Worm (Caenorhabditis elegans) whole organism, young adult: ENCODE data around the gene hum-4.

Source experiments
- D2030.7 ChIP-seq: fragments of 200-800 bp; sonication (Bioruptor generic); IDR thresholded peaks from 2 replicates; pipeline ENCODE4 v1.3.6; 2022; ENCODE audit warnings: missing genetic modification reagents, missing genetic modification characterization, missing compliant biosample characterization
- F22D6.2 ChIP-seq: sonication (generic microtip); optimal IDR thresholded peaks from 2 replicates; lab custom pipeline; 2016; ENCODE audit warnings: mild to moderate bottlenecking, missing genetic modification characterization, missing compliant biosample characterization
- F37B4.10 ChIP-seq: fragments of 200-800 bp; sonication (Bioruptor generic); IDR thresholded peaks from 2 replicates; pipeline ENCODE4 v1.3.6; 2022; ENCODE audit warnings: missing genetic modification characterization, missing compliant biosample characterization
- K11D2.4 ChIP-seq: fragments of 200-800 bp; sonication (Bioruptor generic); IDR thresholded peaks from 2 replicates; pipeline ENCODE4 v1.3.6; 2022; ENCODE audit warnings: missing genetic modification reagents, missing genetic modification characterization, missing compliant biosample characterization
- T07F8.4 ChIP-seq: sonication (generic microtip); optimal IDR thresholded peaks from 2 replicates; lab custom pipeline; 2016; ENCODE audit warnings: mild to moderate bottlenecking, missing genetic modification characterization, moderate library complexity, missing compliant biosample characterization
- T26A5.8 ChIP-seq: sonication (generic microtip); optimal IDR thresholded peaks from 2 replicates; lab custom pipeline; 2016; ENCODE audit warnings: missing genetic modification characterization, missing compliant biosample characterization
- Y53F4B.3 ChIP-seq: fragments of 200-800 bp; sonication (Bioruptor generic); IDR thresholded peaks from 2 replicates; pipeline ENCODE4 v1.3.6; 2022; ENCODE audit warnings: missing genetic modification reagents, missing genetic modification characterization, missing compliant biosample characterization
- Y53G8AR.9 ChIP-seq: fragments of 200-800 bp; sonication (Bioruptor generic); conservative IDR thresholded peaks from 2 replicates; pipeline ENCODE4 v1.3.6; 2022; ENCODE audit warnings: missing genetic modification reagents, missing genetic modification characterization, missing compliant biosample characterization
- Y79H2A.3 ChIP-seq: fragments of 200-800 bp; sonication (Bioruptor generic); conservative IDR thresholded peaks from 2 replicates; pipeline ENCODE4 v1.3.6; 2022; ENCODE audit warnings: missing genetic modification reagents, missing genetic modification characterization, missing compliant biosample characterization
- Y95B8A.8 ChIP-seq: fragments of 200-800 bp; sonication (Bioruptor generic); IDR thresholded peaks from 2 replicates; pipeline ENCODE4 v1.3.6; 2022; ENCODE audit warnings: missing genetic modification reagents, missing genetic modification characterization, missing compliant biosample characterization
- aptf-2 ChIP-seq: fragments of 200-800 bp; sonication (Bioruptor generic); conservative IDR thresholded peaks from 2 replicates; pipeline ENCODE4 v1.3.6; 2022; ENCODE audit warnings: missing genetic modification reagents, missing genetic modification characterization, missing compliant biosample characterization
- aptf-3 ChIP-seq: fragments of 200-800 bp; sonication (Bioruptor generic); IDR thresholded peaks from 2 replicates; pipeline ENCODE4 v1.3.6; 2022; ENCODE audit warnings: missing genetic modification characterization, missing compliant biosample characterization
- atf-7 ChIP-seq: sonication (generic microtip); optimal IDR thresholded peaks from 2 replicates; lab custom pipeline; 2017; ENCODE audit warnings: mild to moderate bottlenecking, missing genetic modification characterization, missing compliant biosample characterization
- athp-1 ChIP-seq: sonication (generic microtip); optimal IDR thresholded peaks from 2 replicates; lab custom pipeline; 2017; ENCODE audit warnings: mild to moderate bottlenecking, missing genetic modification characterization, missing compliant biosample characterization
- attf-5 ChIP-seq: fragments of 200-800 bp; sonication (Bioruptor generic); optimal IDR thresholded peaks from 2 replicates; lab custom pipeline; 2018; ENCODE audit warnings: mild to moderate bottlenecking, missing genetic modification characterization, missing compliant biosample characterization
- ccch-3 ChIP-seq: fragments of 200-800 bp; sonication (Bioruptor generic); optimal IDR thresholded peaks from 2 replicates; lab custom pipeline; 2018; ENCODE audit warnings: mild to moderate bottlenecking, missing genetic modification characterization, missing compliant biosample characterization
- ceh-91 ChIP-seq: fragments of 200-800 bp; sonication (Bioruptor generic); IDR thresholded peaks from 2 replicates; pipeline ENCODE4 v1.3.6; 2022; ENCODE audit warnings: missing genetic modification reagents, missing genetic modification characterization, missing compliant biosample characterization
- dpff-1 ChIP-seq: sonication (generic microtip); optimal IDR thresholded peaks from 2 replicates; lab custom pipeline; 2017; ENCODE audit warnings: mild to moderate bottlenecking, missing genetic modification characterization, missing compliant biosample characterization
- dpl-1 ChIP-seq: fragments of 150-350 bp; optimal IDR thresholded peaks from 2 replicates; lab custom pipeline; 2014; ENCODE audit warnings: missing biosample characterization, missing genetic modification reagents, missing genetic modification characterization
- efl-1 ChIP-seq: fragments of 150-350 bp; optimal IDR thresholded peaks from 2 replicates; lab custom pipeline; 2014; ENCODE audit warnings: missing biosample characterization, missing genetic modification reagents, missing genetic modification characterization
- hsf-1 ChIP-seq: fragments of 200-800 bp; sonication (Bioruptor generic); IDR thresholded peaks from 2 replicates; pipeline ENCODE4 v1.3.6; 2022; ENCODE audit warnings: missing genetic modification reagents, missing genetic modification characterization, missing compliant biosample characterization
- lag-1 ChIP-seq: fragments of 200-800 bp; sonication (Bioruptor generic); IDR thresholded peaks from 2 replicates; pipeline ENCODE4 v1.3.6; 2022; ENCODE audit warnings: missing genetic modification reagents, missing genetic modification characterization, missing compliant biosample characterization
- let-526 ChIP-seq: fragments of 200-800 bp; sonication (Bioruptor generic); IDR thresholded peaks from 2 replicates; pipeline ENCODE4 v1.3.6; 2022; ENCODE audit warnings: missing genetic modification reagents, missing genetic modification characterization, missing compliant biosample characterization
- madf-3 ChIP-seq: fragments of 200-800 bp; sonication (Bioruptor generic); IDR thresholded peaks from 2 replicates; pipeline ENCODE4 v1.3.6; 2022; ENCODE audit warnings: missing genetic modification reagents, missing genetic modification characterization, missing compliant biosample characterization
- nfya-1 ChIP-seq: sonication (generic microtip); optimal IDR thresholded peaks from 2 replicates; lab custom pipeline; 2017; ENCODE audit warnings: antibody characterized with exemption, missing compliant biosample characterization, missing genetic modification characterization, borderline replicate concordance; ENCODE audit not compliant: insufficient read depth
- nhr-179 ChIP-seq: sonication (generic microtip); optimal IDR thresholded peaks from 2 replicates; lab custom pipeline; 2016; ENCODE audit warnings: mild to moderate bottlenecking, missing genetic modification characterization, missing compliant biosample characterization
- nhr-80 ChIP-seq: sonication (generic microtip); optimal IDR thresholded peaks from 2 replicates; lab custom pipeline; 2016; ENCODE audit warnings: missing genetic modification characterization, missing compliant biosample characterization
- pbrm-1 ChIP-seq: fragments of 200-800 bp; sonication (Bioruptor generic); IDR thresholded peaks from 2 replicates; pipeline ENCODE4 v1.3.6; 2022; ENCODE audit warnings: missing genetic modification reagents, missing genetic modification characterization, missing compliant biosample characterization
- rcor-1 ChIP-seq: fragments of 200-800 bp; sonication (Bioruptor generic); IDR thresholded peaks from 2 replicates; pipeline ENCODE4 v1.3.6; 2022; ENCODE audit warnings: missing genetic modification reagents, missing genetic modification characterization, missing compliant biosample characterization
- rec-8 ChIP-seq, 2 experiments: sonication (generic microtip); optimal IDR thresholded peaks; 2 replicates each; lab custom pipeline; 2016; ENCODE audit warnings: mild to moderate bottlenecking in 2 of 2, missing genetic modification characterization in 2 of 2, missing genetic modification reagents in 2 of 2, missing genotype in 2 of 2, missing biosample characterization in 1 of 2, missing compliant biosample characterization in 1 of 2, moderate library complexity in 1 of 2
- repo-1 ChIP-seq: sonication (generic microtip); optimal IDR thresholded peaks from 2 replicates; lab custom pipeline; 2017; ENCODE audit warnings: mild to moderate bottlenecking, missing genetic modification characterization, missing compliant biosample characterization
- rpc-1 ChIP-seq, 2 experiments: fragments of 150-350 bp in 1 of 2; sonication (generic microtip) in 1 of 2; optimal IDR thresholded peaks; 2 replicates each; lab custom pipeline; 2014 to 2018; ENCODE audit warnings: missing biosample characterization in 1 of 2, missing genetic modification characterization in 1 of 2, missing genetic modification reagents in 1 of 2, missing genotype in 1 of 2
- sea-2 ChIP-seq: fragments of 200-800 bp; sonication (Bioruptor generic); IDR thresholded peaks from 2 replicates; pipeline ENCODE4 v1.3.6; 2022; ENCODE audit warnings: missing genetic modification characterization, missing compliant biosample characterization
- snpc-1.1 ChIP-seq: sonication (generic microtip); optimal IDR thresholded peaks from 2 replicates; lab custom pipeline; 2017; ENCODE audit warnings: missing genetic modification characterization, mild to moderate bottlenecking, missing compliant biosample characterization, antibody characterized with exemption, moderate library complexity, missing genotype, missing genetic modification reagents; ENCODE audit not compliant: insufficient read depth
- snpc-1.3 ChIP-seq: sonication (generic microtip); optimal IDR thresholded peaks from 2 replicates; lab custom pipeline; 2017; ENCODE audit warnings: missing genetic modification characterization, mild to moderate bottlenecking, missing compliant biosample characterization, antibody characterized with exemption, moderate library complexity, missing genotype, missing genetic modification reagents; ENCODE audit not compliant: insufficient read depth
- tbp1 ChIP-seq: fragments of 200-800 bp; sonication (Bioruptor generic); optimal IDR thresholded peaks from 2 replicates; lab custom pipeline; 2018; ENCODE audit warnings: mild to moderate bottlenecking, missing genetic modification characterization, missing compliant biosample characterization
- xnd-1 ChIP-seq: sonication (generic microtip); optimal IDR thresholded peaks from 2 replicates; lab custom pipeline; 2016; ENCODE audit warnings: missing genotype, missing genetic modification reagents, missing genetic modification characterization, missing compliant biosample characterization
- zim-3 ChIP-seq: sonication (generic microtip); optimal IDR thresholded peaks from 2 replicates; lab custom pipeline; 2017; ENCODE audit warnings: mild to moderate bottlenecking, missing genetic modification characterization, moderate library complexity, missing compliant biosample characterization
- ztf-26 ChIP-seq: sonication (generic microtip); optimal IDR thresholded peaks from 2 replicates; lab custom pipeline; 2017; ENCODE audit warnings: missing genetic modification characterization, missing compliant biosample characterization
- ztf-3 ChIP-seq: fragments of 200-800 bp; sonication (Bioruptor generic); optimal IDR thresholded peaks from 2 replicates; lab custom pipeline; 2018; ENCODE audit warnings: mild to moderate bottlenecking, missing genetic modification characterization, missing compliant biosample characterization
- ztf-6 ChIP-seq: fragments of 200-800 bp; sonication (Bioruptor generic); IDR thresholded peaks from 2 replicates; pipeline ENCODE4 v1.3.6; 2022; ENCODE audit warnings: missing genetic modification reagents, missing genetic modification characterization, missing compliant biosample characterization

The hum-4 gene

ce11 chrX:11462112-11462511 is 28.7 kb upstream of the hum-4 start:
- TF ChIP-seq madf-3 (GFP tag; lab: Robert Waterston, UW) = no peak
- TF ChIP-seq nfya-1 (tag; lab: Kevin White, UChicago) = no peak
- TF ChIP-seq repo-1 = no peak
- TF ChIP-seq Y95B8A.8 = no peak
- no peak for TF ChIP-seq atf-7 (tag; lab: Kevin White, UChicago)
- TF ChIP-seq athp-1 (tag; lab: Kevin White, UChicago) = no peak
- no peak for TF ChIP-seq tbp1 (GFP tag; lab: Kevin White, UChicago)
- TF ChIP-seq dpl-1 (GFP tag; lab: Kevin White, UChicago) = no peak
- no peak for TF ChIP-seq T26A5.8
- TF ChIP-seq Y79H2A.3 (GFP tag; lab: Robert Waterston, UW) = no peak
- no peak for TF ChIP-seq let-526
- no peak for TF ChIP-seq T07F8.4 (tag; lab: Kevin White, UChicago)
- TF ChIP-seq ztf-26 (tag; lab: Kevin White, UChicago) = no peak
- TF ChIP-seq efl-1 (GFP tag; lab: Kevin White, UChicago) = no peak
- no peak for TF ChIP-seq Y53F4B.3 (GFP tag; lab: Robert Waterston, UW)
- no peak for TF ChIP-seq ccch-3 (GFP tag; lab: Kevin White, UChicago)
- TF ChIP-seq attf-5 (GFP tag; lab: Kevin White, UChicago) = no peak
- TF ChIP-seq xnd-1 (tag; lab: Kevin White, UChicago) = no peak
- no peak for TF ChIP-seq ceh-91 (GFP tag; lab: Robert Waterston, UW)

DNA sequence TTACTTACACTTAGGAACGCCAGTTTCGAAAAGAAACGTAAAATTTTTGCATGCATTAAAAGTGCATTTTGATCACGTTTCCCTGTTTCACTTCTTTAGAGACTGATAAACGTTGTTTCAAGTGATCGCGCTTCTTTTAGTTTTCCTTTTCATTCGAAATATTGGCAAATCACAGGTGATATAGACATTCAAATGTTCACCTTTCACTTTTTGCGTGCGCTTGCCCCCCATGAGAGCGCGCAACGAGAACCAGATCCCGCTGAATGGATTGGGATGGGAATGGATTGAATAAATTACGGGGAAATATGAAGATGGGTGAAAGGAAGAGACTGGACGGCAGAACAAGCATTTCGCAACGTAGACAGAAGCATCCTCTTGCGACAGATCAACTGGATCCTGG is 28.2 kb upstream of the hum-4 start:
- TF ChIP-seq athp-1 (tag; lab: Kevin White, UChicago) = no peak
- TF ChIP-seq zim-3 (tag; lab: Kevin White, UChicago) = peak; percentile 2
- TF ChIP-seq ztf-6 = no peak
- TF ChIP-seq, all 124 proteins: peak for 1

DNA sequence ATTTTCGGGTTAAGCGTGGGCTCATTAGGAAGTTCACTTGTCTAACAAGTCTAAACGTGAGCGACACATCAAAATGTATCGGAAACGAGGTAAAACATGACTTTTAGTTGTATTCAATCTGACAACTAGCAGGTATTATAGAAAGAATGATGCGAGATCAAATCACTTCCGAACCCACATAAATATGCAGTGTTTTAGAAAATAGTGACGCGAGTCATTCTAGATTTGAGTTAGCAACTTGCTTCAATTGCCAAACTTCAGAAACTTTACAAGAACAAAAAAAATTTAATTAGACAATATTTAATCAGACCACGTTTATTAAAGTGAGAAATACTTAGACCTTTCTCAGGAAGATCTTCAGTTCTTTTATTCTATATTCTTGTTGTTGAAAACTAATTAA is 23.3 kb upstream of the hum-4 start:
- TF ChIP-seq pbrm-1 (no peak), F22D6.2 (tag; lab: Kevin White, UChicago) (no peak), atf-7 (tag; lab: Kevin White, UChicago) (no peak)
- TF ChIP-seq, all 124 proteins: peak for 0

ce11 chrX:11454231-11454630 is 20.8 kb upstream of the hum-4 start, which contains the start of gene F48C5.2:
TSS of gene F48C5.2 (minus strand) at chrX:11454331.
- TF ChIP-seq D2030.7 (GFP tag; lab: Robert Waterston, UW) (no peak), sea-2 (no peak), rcor-1 (GFP tag; lab: Robert Waterston, UW) (no peak), nhr-80 (tag; lab: Kevin White, UChicago) (no peak), nhr-179 (tag; lab: Kevin White, UChicago) (no peak), Y53G8AR.9 (GFP tag; lab: Robert Waterston, UW) (no peak), K11D2.4 (GFP tag; lab: Robert Waterston, UW) (no peak), lag-1 (GFP tag; lab: Robert Waterston, UW) (no peak), aptf-3 (GFP tag; lab: Robert Waterston, UW) (no peak), rpc-1 (optimal IDR thresholded peaks at IDR 0.05; lab: Kevin White, UChicago) (no peak), rpc-1 (tag; optimal IDR thresholded peaks at IDR 0.05; lab: Kevin White, UChicago) (no peak), dpl-1 (GFP tag; lab: Kevin White, UChicago) (no peak)

DNA sequence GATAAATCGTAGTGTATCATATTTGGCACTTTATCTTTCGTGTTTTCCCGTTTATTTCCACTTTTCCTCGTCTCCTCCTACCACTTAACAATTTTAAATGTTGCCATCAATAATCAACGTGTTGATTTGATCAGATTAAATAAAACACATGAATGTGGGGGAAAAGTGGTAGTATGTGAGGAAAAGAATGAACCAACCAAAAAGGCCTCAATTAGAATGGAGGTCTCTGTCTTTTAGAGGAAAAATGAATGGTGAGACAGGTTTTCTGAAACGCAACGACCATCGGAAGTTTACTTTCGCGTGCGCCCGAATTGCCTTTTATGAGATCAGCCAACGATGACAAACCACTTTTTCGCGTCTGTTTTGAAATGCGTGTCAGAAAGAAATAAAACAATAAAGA is 18.9 kb upstream of the hum-4 start:
- TF ChIP-seq efl-1 (GFP tag; lab: Kevin White, UChicago) (no peak), nhr-179 (tag; lab: Kevin White, UChicago) (no peak), athp-1 (tag; lab: Kevin White, UChicago) (no peak), snpc-1.1 (tag; lab: Kevin White, UChicago) (no peak), aptf-2 (GFP tag; lab: Robert Waterston, UW) (no peak), rec-8 (tag; optimal IDR thresholded peaks at IDR 0.05; lab: Kevin White, UChicago) (no peak), F37B4.10 (no peak), madf-3 (GFP tag; lab: Robert Waterston, UW) (no peak), dpff-1 (tag; lab: Kevin White, UChicago) (no peak), snpc-1.3 (no peak), ztf-3 (GFP tag; lab: Kevin White, UChicago) (no peak), hsf-1 (GFP tag; lab: Robert Waterston, UW) (no peak), Y53G8AR.9 (GFP tag; lab: Robert Waterston, UW) (no peak), Y79H2A.3 (GFP tag; lab: Robert Waterston, UW) (no peak)
